Fruit fly (Drosophila melanogaster) whole organism, embryonic: ENCODE data around the gene POLDIP2.

ENCODE experiments used
- CG11398 ChIP-seq: fragments of 200-800 bp; sonication (Bioruptor generic); optimal IDR thresholded peaks from 2 replicates; lab custom pipeline; 2016; ENCODE audit warnings: missing biosample characterization, missing genetic modification characterization
- CG11456 ChIP-seq: fragments of 200-800 bp; sonication (Bioruptor generic); IDR thresholded peaks from 3 replicates; pipeline ENCODE4 v1.3.6; 2022; ENCODE audit warnings: missing biosample characterization, missing genetic modification characterization
- CG11695 ChIP-seq: fragments of 200-800 bp; sonication (Bioruptor generic); IDR thresholded peaks from 3 replicates; pipeline ENCODE4 v1.3.6; 2022; ENCODE audit warnings: missing biosample characterization, missing genetic modification characterization
- CG15601 ChIP-seq: fragments of 200-800 bp; sonication (Bioruptor generic); optimal IDR thresholded peaks from 3 replicates; lab custom pipeline; 2019; ENCODE audit warnings: missing biosample characterization, mild to moderate bottlenecking, missing genetic modification characterization, moderate library complexity
- CG16815 ChIP-seq: fragments of 200-800 bp; sonication (Bioruptor generic); optimal IDR thresholded peaks from 3 replicates; lab custom pipeline; 2017; ENCODE audit warnings: missing biosample characterization, mild to moderate bottlenecking, missing genetic modification characterization
- CG17829 ChIP-seq: fragments of 200-800 bp; optimal IDR thresholded peaks from 2 replicates; lab custom pipeline; 2019; ENCODE audit warnings: missing biosample characterization, mild to moderate bottlenecking, missing genetic modification characterization, moderate library complexity
- CG2199 ChIP-seq: fragments of 200-800 bp; sonication (Bioruptor generic); IDR thresholded peaks from 3 replicates; pipeline ENCODE4 v1.3.6; 2022; ENCODE audit warnings: missing biosample characterization, missing genetic modification characterization
- CG2875 ChIP-seq: fragments of 200-800 bp; sonication (Bioruptor generic); optimal IDR thresholded peaks from 2 replicates; lab custom pipeline; 2017; ENCODE audit warnings: missing biosample characterization, mild to moderate bottlenecking, missing genetic modification characterization, missing genetic modification reagents
- CG3065 ChIP-seq: fragments of 200-800 bp; sonication (Bioruptor generic); optimal IDR thresholded peaks from 2 replicates; lab custom pipeline; 2016; ENCODE audit warnings: missing biosample characterization, missing genetic modification characterization
- CG3281 ChIP-seq: fragments of 200-800 bp; sonication (Bioruptor generic); optimal IDR thresholded peaks from 3 replicates; lab custom pipeline; 2017; ENCODE audit warnings: missing biosample characterization, mild to moderate bottlenecking, missing genetic modification characterization
- CG33557 ChIP-seq: fragments of 200-800 bp; sonication (Bioruptor generic); optimal IDR thresholded peaks from 2 replicates; lab custom pipeline; 2019; ENCODE audit warnings: missing biosample characterization, mild to moderate bottlenecking, missing genetic modification characterization, moderate library complexity
- CG4404 ChIP-seq: fragments of 200-800 bp; sonication (Bioruptor generic); IDR thresholded peaks from 2 replicates; pipeline ENCODE4 v1.3.6; 2022; ENCODE audit warnings: missing biosample characterization, missing genetic modification characterization
- CG5245 ChIP-seq: fragments of 200-800 bp; sonication (Bioruptor generic); optimal IDR thresholded peaks from 3 replicates; lab custom pipeline; 2016; ENCODE audit warnings: missing biosample characterization, missing genetic modification characterization
- CG6272 ChIP-seq: fragments of 200-800 bp; sonication (Bioruptor generic); IDR thresholded peaks from 2 replicates; pipeline ENCODE4 v1.3.6; 2022; ENCODE audit warnings: missing biosample characterization, missing genetic modification characterization
- CG7839 ChIP-seq: fragments of 200-800 bp; sonication (Bioruptor generic); optimal IDR thresholded peaks from 3 replicates; lab custom pipeline; 2018; ENCODE audit warnings: missing biosample characterization, mild to moderate bottlenecking, missing genetic modification characterization, moderate library complexity
- CG9437 ChIP-seq: fragments of 200-800 bp; sonication (Bioruptor generic); optimal IDR thresholded peaks from 2 replicates; lab custom pipeline; 2018; ENCODE audit warnings: missing biosample characterization, mild to moderate bottlenecking, missing genetic modification characterization
- CG9932 ChIP-seq: fragments of 200-800 bp; sonication (Bioruptor generic); IDR thresholded peaks from 2 replicates; pipeline ENCODE4 v1.3.6; 2022; ENCODE audit warnings: missing biosample characterization, missing genetic modification characterization
- CoRest ChIP-seq: fragments of 200-800 bp; sonication (Bioruptor generic); optimal IDR thresholded peaks from 3 replicates; lab custom pipeline; 2018; ENCODE audit warnings: missing biosample characterization, mild to moderate bottlenecking, missing genetic modification characterization, moderate library complexity
- Dek ChIP-seq: fragments of 200-800 bp; sonication (Bioruptor generic); optimal IDR thresholded peaks from 3 replicates; lab custom pipeline; 2019; ENCODE audit warnings: missing biosample characterization, mild to moderate bottlenecking, missing genetic modification characterization, moderate library complexity
- Doc2 ChIP-seq: fragments of 200-800 bp; sonication (Bioruptor generic); IDR thresholded peaks from 2 replicates; pipeline ENCODE4 v1.3.6; 2022; ENCODE audit warnings: missing biosample characterization, missing genetic modification characterization
- HmgZ ChIP-seq: fragments of 200-800 bp; sonication (Bioruptor generic); optimal IDR thresholded peaks from 2 replicates; lab custom pipeline; 2018; ENCODE audit warnings: missing biosample characterization, mild to moderate bottlenecking, missing genetic modification characterization
- Meics ChIP-seq: fragments of 200-800 bp; sonication (Bioruptor generic); optimal IDR thresholded peaks from 2 replicates; lab custom pipeline; 2017; ENCODE audit warnings: missing biosample characterization, mild to moderate bottlenecking, missing genetic modification characterization
- Myb ChIP-seq: fragments of 200-800 bp; sonication (Bioruptor generic); optimal IDR thresholded peaks from 2 replicates; lab custom pipeline; 2016; ENCODE audit warnings: missing biosample characterization, missing genetic modification characterization
- Optix ChIP-seq: fragments of 200-800 bp; sonication (Bioruptor generic); IDR thresholded peaks from 3 replicates; pipeline ENCODE4 v1.3.6; 2022; ENCODE audit warnings: missing biosample characterization, missing genetic modification characterization
- Six4 ChIP-seq: fragments of 200-800 bp; sonication (Bioruptor generic); optimal IDR thresholded peaks from 2 replicates; lab custom pipeline; 2016; ENCODE audit warnings: missing biosample characterization, missing genetic modification characterization
- Sox100B ChIP-seq: fragments of 200-800 bp; sonication (Bioruptor generic); optimal IDR thresholded peaks from 3 replicates; lab custom pipeline; 2018; ENCODE audit warnings: missing biosample characterization, mild to moderate bottlenecking, missing genetic modification characterization
- Sox102F ChIP-seq: fragments of 200-800 bp; sonication (Bioruptor generic); optimal IDR thresholded peaks from 2 replicates; lab custom pipeline; 2018; ENCODE audit warnings: missing biosample characterization, mild to moderate bottlenecking, missing genetic modification characterization, moderate library complexity
- Trl ChIP-seq, 3 experiments: fragments of >200 bp in 2 of 3; fragments of 200-800 bp in 1 of 3; sonication (Bioruptor generic) in 1 of 3; optimal IDR thresholded peaks; 2 replicates in 1 of 3; 3 replicates in 2 of 3; lab custom pipeline; 2016 to 2017; ENCODE audit warnings: missing biosample characterization in 1 of 3, missing genetic modification characterization in 1 of 3
- ab ChIP-seq: fragments of 200-800 bp; sonication (Bioruptor generic); optimal IDR thresholded peaks from 2 replicates; lab custom pipeline; 2016; ENCODE audit warnings: missing biosample characterization, missing genetic modification characterization
- ase ChIP-seq: fragments of 200-800 bp; sonication (Bioruptor generic); IDR thresholded peaks from 3 replicates; pipeline ENCODE4 v1.3.6; 2022; ENCODE audit warnings: missing biosample characterization, missing genetic modification characterization
- ash1 ChIP-seq: fragments of 200-800 bp; sonication (Bioruptor generic); optimal IDR thresholded peaks from 2 replicates; lab custom pipeline; 2018; ENCODE audit warnings: missing biosample characterization, mild to moderate bottlenecking, missing genetic modification characterization
- bsh ChIP-seq, 2 experiments: fragments of 200-800 bp; sonication (Bioruptor generic); optimal IDR thresholded peaks; 2 replicates each; lab custom pipeline; 2017 to 2018; ENCODE audit warnings: mild to moderate bottlenecking in 2 of 2, missing biosample characterization in 2 of 2, missing genetic modification characterization in 2 of 2, moderate library complexity in 1 of 2
- ci ChIP-seq: fragments of 200-800 bp; sonication (Bioruptor generic); IDR thresholded peaks from 3 replicates; pipeline ENCODE4 v1.3.6; 2022; ENCODE audit warnings: missing biosample characterization, missing genetic modification characterization
- gcm2 ChIP-seq: fragments of 200-800 bp; sonication (Bioruptor generic); optimal IDR thresholded peaks from 2 replicates; lab custom pipeline; 2016; ENCODE audit warnings: missing biosample characterization, missing genetic modification characterization
- gem ChIP-seq: fragments of 200-800 bp; sonication (Bioruptor generic); optimal IDR thresholded peaks from 2 replicates; lab custom pipeline; 2019; ENCODE audit warnings: missing biosample characterization, mild to moderate bottlenecking, missing genetic modification characterization, moderate library complexity
- grn ChIP-seq: fragments of 200-800 bp; sonication (Bioruptor generic); optimal IDR thresholded peaks from 3 replicates; lab custom pipeline; 2017; ENCODE audit warnings: missing biosample characterization, missing genetic modification characterization
- gsb-n ChIP-seq: fragments of 200-800 bp; sonication (Bioruptor generic); optimal IDR thresholded peaks from 3 replicates; lab custom pipeline; 2018; ENCODE audit warnings: missing biosample characterization, mild to moderate bottlenecking, missing genetic modification characterization
- gt ChIP-seq: fragments of 200-800 bp; sonication (Bioruptor generic); IDR thresholded peaks from 2 replicates; pipeline ENCODE4 v1.3.6; 2022; ENCODE audit warnings: missing biosample characterization, missing genetic modification characterization
- hb ChIP-seq: fragments of 200-800 bp; sonication (Bioruptor generic); IDR thresholded peaks from 3 replicates; pipeline ENCODE4 v1.3.6; 2022; ENCODE audit warnings: missing biosample characterization, missing genetic modification characterization; ENCODE audit not compliant: partially characterized antibody
- lbe ChIP-seq: fragments of 200-800 bp; sonication (Bioruptor generic); optimal IDR thresholded peaks from 2 replicates; lab custom pipeline; 2016; ENCODE audit warnings: missing biosample characterization, mild to moderate bottlenecking, missing genetic modification characterization
- mirr ChIP-seq: fragments of 200-800 bp; sonication (Bioruptor generic); optimal IDR thresholded peaks from 3 replicates; lab custom pipeline; 2018; ENCODE audit warnings: missing biosample characterization, mild to moderate bottlenecking, missing genetic modification characterization
- nerfin-1 ChIP-seq: fragments of 200-800 bp; sonication (Bioruptor generic); optimal IDR thresholded peaks from 3 replicates; lab custom pipeline; 2019; ENCODE audit warnings: missing biosample characterization, mild to moderate bottlenecking, missing genetic modification characterization, moderate library complexity
- pfk ChIP-seq: fragments of 200-800 bp; sonication (Bioruptor generic); optimal IDR thresholded peaks from 2 replicates; lab custom pipeline; 2018; ENCODE audit warnings: missing biosample characterization, mild to moderate bottlenecking, missing genetic modification characterization, moderate library complexity
- prd ChIP-seq, 3 experiments: fragments of >200 bp in 2 of 3; fragments of 200-800 bp in 1 of 3; sonication (Bioruptor generic) in 1 of 3; optimal IDR thresholded peaks in 2 of 3; IDR thresholded peaks in 1 of 3; 2 replicates in 2 of 3; 3 replicates in 1 of 3; pipeline versions ENCODE4 v1.3.6 to Lab custom; 2017 to 2022; ENCODE audit warnings: missing biosample characterization in 1 of 3, missing genetic modification characterization in 1 of 3
- sd ChIP-seq: fragments of 200-800 bp; sonication (Bioruptor generic); optimal IDR thresholded peaks from 3 replicates; lab custom pipeline; 2018; ENCODE audit warnings: missing biosample characterization, mild to moderate bottlenecking, missing genetic modification characterization, moderate library complexity
- sisA ChIP-seq: fragments of 200-800 bp; sonication (Bioruptor generic); IDR thresholded peaks from 2 replicates; pipeline ENCODE4 v1.3.6; 2022; ENCODE audit warnings: missing biosample characterization, missing genetic modification characterization
- trh ChIP-seq: fragments of 200-800 bp; sonication (Bioruptor generic); optimal IDR thresholded peaks from 2 replicates; lab custom pipeline; 2016; ENCODE audit warnings: missing biosample characterization, missing genetic modification characterization
- twi ChIP-seq: fragments of 200-800 bp; optimal IDR thresholded peaks from 2 replicates; lab custom pipeline; 2019; ENCODE audit warnings: missing biosample characterization, mild to moderate bottlenecking, missing genetic modification characterization, moderate library complexity
- vnd ChIP-seq: fragments of 200-800 bp; sonication (Bioruptor generic); IDR thresholded peaks from 3 replicates; pipeline ENCODE4 v1.3.6; 2022; ENCODE audit warnings: missing biosample characterization, missing genetic modification characterization; ENCODE audit not compliant: partially characterized antibody
- zfh2 ChIP-seq: fragments of 200-800 bp; sonication (Bioruptor generic); optimal IDR thresholded peaks from 2 replicates; lab custom pipeline; 2016; ENCODE audit warnings: missing biosample characterization, missing genetic modification characterization

POLDIP2 gene

dm6 chr3R:5518627-5519026 lies 51.0 kb downstream of the POLDIP2 start (continued):
- no peak for TF ChIP-seq vnd (GFP tag; lab: Robert Waterston, UW)
- peak; percentile 54 for TF ChIP-seq grn
- TF ChIP-seq bsh (GFP tag; optimal IDR thresholded peaks at IDR 0.05; lab: Kevin White, UChicago): peak in 1 of 2 experiments; percentile 65
- peak; percentile 29 for TF ChIP-seq CG15601 (tag; lab: Kevin White, UChicago)
- TF ChIP-seq CG5245: no peak
- TF ChIP-seq CG9932: no peak
- no peak for TF ChIP-seq pfk
- TF ChIP-seq HmgZ (tag; lab: Kevin White, UChicago): no peak
- TF ChIP-seq Meics (GFP tag; lab: Kevin White, UChicago): peak; percentile 44
- peak; percentile 21 for TF ChIP-seq nerfin-1
- TF ChIP-seq CG9437 (GFP tag; lab: Kevin White, UChicago): peak; percentile 48
- TF ChIP-seq hb (GFP tag; lab: Robert Waterston, UW): no peak
- TF ChIP-seq Sox100B (GFP tag; lab: Kevin White, UChicago): no peak
- TF ChIP-seq CG16815 (GFP tag; lab: Kevin White, UChicago): peak; percentile 21
- TF ChIP-seq sisA (GFP tag; lab: Robert Waterston, UW): peak; percentile 56
- no peak for TF ChIP-seq prd (optimal IDR thresholded peaks at IDR 0.05; lab: Kevin White, UChicago)
- peak; percentile 22; the same call in 1 of the 3 replicates for TF ChIP-seq prd (GFP tag; IDR thresholded peaks at IDR 0.05; lab: Robert Waterston, UW)
- peak; percentile 17; the same call in 1 of the 3 replicates for TF ChIP-seq Optix (GFP tag; lab: Robert Waterston, UW)
- TF ChIP-seq CG17829 (tag; lab: Kevin White, UChicago): peak; percentile 46
- peak; percentile 55; the same call in 1 of the 3 replicates for TF ChIP-seq ase
- no peak for TF ChIP-seq twi (tag; lab: Kevin White, UChicago)
- peak; percentile 5 for TF ChIP-seq sd (tag; lab: Kevin White, UChicago)
- no peak for TF ChIP-seq CG6272 (GFP tag; lab: Robert Waterston, UW)
- TF ChIP-seq CG3065 (GFP tag; lab: Kevin White, UChicago): peak; percentile 29
- peak; percentile 76 for TF ChIP-seq ci (GFP tag; lab: Robert Waterston, UW)
- TF ChIP-seq ab: no peak
- TF ChIP-seq CG11695 (GFP tag; lab: Robert Waterston, UW): peak; percentile 53; the same call in 1 of the 3 replicates
- TF ChIP-seq Dek: peak; percentile 0
- no peak for TF ChIP-seq gt (GFP tag; lab: Robert Waterston, UW)
- TF ChIP-seq CG7839 (tag; lab: Kevin White, UChicago): peak; percentile 55
- no peak for TF ChIP-seq ash1
- peak; percentile 72 for TF ChIP-seq gem (tag; lab: Kevin White, UChicago)
- no peak for TF ChIP-seq gcm2 (GFP tag; lab: Kevin White, UChicago)
- no peak for TF ChIP-seq Doc2 (GFP tag; lab: Robert Waterston, UW)
- TF ChIP-seq CG4404: no peak
- peak; percentile 18 to 56 for TF ChIP-seq Trl (optimal IDR thresholded peaks at IDR 0.05; lab: Kevin White, UChicago)
- TF ChIP-seq Trl (GFP tag; optimal IDR thresholded peaks at IDR 0.05; lab: Kevin White, UChicago): peak; percentile 52
- peak; percentile 36 for TF ChIP-seq zfh2 (GFP tag; lab: Kevin White, UChicago)
- TF ChIP-seq CG3281 (GFP tag; lab: Kevin White, UChicago): no peak
- peak; percentile 67 for TF ChIP-seq Sox102F (GFP tag; lab: Kevin White, UChicago)
- no peak for TF ChIP-seq mirr (GFP tag; lab: Kevin White, UChicago)
- peak; percentile 48 for TF ChIP-seq gsb-n (tag; lab: Kevin White, UChicago)
- TF ChIP-seq CG2199 (GFP tag; lab: Robert Waterston, UW): no peak
- peak; percentile 16 for TF ChIP-seq CG33557 (GFP tag; lab: Kevin White, UChicago)
- peak; percentile 26 for TF ChIP-seq Myb (GFP tag; lab: Kevin White, UChicago)
- TF ChIP-seq trh (GFP tag; lab: Kevin White, UChicago): no peak
- TF ChIP-seq CG11456 (GFP tag; lab: Robert Waterston, UW): peak; percentile 68; the same call in 1 of the 3 replicates
- TF ChIP-seq lbe (GFP tag; lab: Kevin White, UChicago): no peak
- peak; percentile 40 for TF ChIP-seq CG2875 (GFP tag; lab: Kevin White, UChicago)
- TF ChIP-seq CoRest (tag; lab: Kevin White, UChicago): peak; percentile 57
- peak; percentile 45 for TF ChIP-seq CG11398 (GFP tag; lab: Kevin White, UChicago)
- peak; percentile 24 for TF ChIP-seq Six4 (GFP tag; lab: Kevin White, UChicago)
